1 fruit fly cellular context compared by ENCODE assay signal in the genomic region with DNA sequence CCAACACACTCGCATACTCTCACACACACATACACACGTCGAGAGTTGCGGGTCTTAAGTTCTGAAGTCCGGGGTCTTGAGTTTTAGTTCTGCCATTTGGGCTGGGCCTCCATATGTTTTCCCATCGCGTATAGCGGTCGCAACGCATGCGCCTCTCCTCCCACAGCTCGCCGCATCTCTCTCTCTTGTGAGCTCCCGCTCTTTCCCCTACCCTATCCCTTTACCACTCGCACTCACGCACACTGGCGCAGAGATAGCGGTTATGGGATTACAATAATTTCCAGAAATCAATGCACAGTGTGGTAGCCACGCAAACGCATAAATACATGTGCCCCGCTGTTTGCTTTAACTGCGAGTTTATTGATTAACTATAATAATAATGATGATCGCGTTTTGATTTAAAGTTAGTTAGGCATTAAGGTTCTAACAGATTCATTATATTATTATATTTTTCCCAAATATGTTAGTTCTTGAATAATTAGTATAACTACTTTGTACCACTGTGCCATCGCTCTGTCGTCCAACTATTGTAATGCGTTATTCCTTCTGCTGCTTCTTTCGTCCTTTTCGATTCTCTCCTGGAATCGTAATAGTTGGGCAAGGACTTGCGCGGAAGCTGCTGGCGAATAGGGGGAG.
A peak's percentile ranks its signal among the peaks of the same experiment; 100 is the strongest.
TF ChIP-seq lines count a peak whose summit lies in the region.

No protein-coding gene starts in this region.

TF ChIP-seq in whole organism, embryonic, 481 proteins besides CTCF, POLR2A, EP300 and RAD21 (continued from another document and continues in another):
- TF ChIP-seq croc (GFP tag; conservative IDR thresholded peaks at IDR 0.05; lab: Robert Waterston, UW) (peak; percentile 88), CG10565 (GFP tag; optimal IDR thresholded peaks at IDR 0.05; lab: Kevin White, UChicago) (peak; percentile 58), lbe (GFP tag; optimal IDR thresholded peaks at IDR 0.05; lab: Kevin White, UChicago) (peak; percentile 75), Hsf (GFP tag; optimal IDR thresholded peaks at IDR 0.05; lab: Kevin White, UChicago) (peak; percentile 88), sna (GFP tag; IDR thresholded peaks at IDR 0.05; lab: Robert Waterston, UW; ENCODE audit: partially characterized antibody) (no peak), HmgZ (tag; optimal IDR thresholded peaks at IDR 0.05; lab: Kevin White, UChicago) (peak; percentile 87), MBD-R2 (GFP tag; IDR thresholded peaks at IDR 0.05; lab: Robert Waterston, UW) (peak; percentile 52), cad (GFP tag; optimal IDR thresholded peaks at IDR 0.05; lab: Kevin White, UChicago) (no peak), slbo (GFP tag; IDR thresholded peaks at IDR 0.05; lab: Robert Waterston, UW) (peak; percentile 89), lab (GFP tag; optimal IDR thresholded peaks at IDR 0.05; lab: Kevin White, UChicago) (peak; percentile 95), prd (optimal IDR thresholded peaks at IDR 0.05; lab: Kevin White, UChicago) (no peak), prd (GFP tag; IDR thresholded peaks at IDR 0.05; lab: Robert Waterston, UW) (peak; percentile 93), Gsc (GFP tag; IDR thresholded peaks at IDR 0.05; lab: Robert Waterston, UW) (peak; percentile 80), Elba2 (GFP tag; optimal IDR thresholded peaks at IDR 0.05; lab: Kevin White, UChicago) (peak; percentile 60), Fer3 (tag; optimal IDR thresholded peaks at IDR 0.05; lab: Kevin White, UChicago) (peak; percentile 88), CG1602 (GFP tag; optimal IDR thresholded peaks at IDR 0.05; lab: Kevin White, UChicago) (peak; percentile 85), ci (GFP tag; IDR thresholded peaks at IDR 0.05; lab: Robert Waterston, UW) (peak; percentile 91), CG12659 (GFP tag; optimal IDR thresholded peaks at IDR 0.05; lab: Kevin White, UChicago) (peak; percentile 93), peb (GFP tag; IDR thresholded peaks at IDR 0.05; lab: Robert Waterston, UW) (peak; percentile 86), CG12769 (tag; optimal IDR thresholded peaks at IDR 0.05; lab: Kevin White, UChicago) (peak; percentile 82), CG5953 (GFP tag; IDR thresholded peaks at IDR 0.05; lab: Robert Waterston, UW) (peak; percentile 73), psq (GFP tag; optimal IDR thresholded peaks at IDR 0.05; lab: Kevin White, UChicago) (peak; percentile 51), HLH3B (GFP tag; IDR thresholded peaks at IDR 0.05; lab: Robert Waterston, UW) (peak; percentile 88), CG15011 (GFP tag; optimal IDR thresholded peaks at IDR 0.05; lab: Kevin White, UChicago) (peak; percentile 90), oc (tag; optimal IDR thresholded peaks at IDR 0.05; lab: Kevin White, UChicago) (peak; percentile 90), Ptx1 (GFP tag; IDR thresholded peaks at IDR 0.05; lab: Robert Waterston, UW) (peak; percentile 91), Sox100B (GFP tag; optimal IDR thresholded peaks at IDR 0.05; lab: Kevin White, UChicago) (peak; percentile 94), ERR (GFP tag; optimal IDR thresholded peaks at IDR 0.05; lab: Kevin White, UChicago) (peak; percentile 63), CG8388 (GFP tag; optimal IDR thresholded peaks at IDR 0.05; lab: Kevin White, UChicago) (peak; percentile 90), Lhr (GFP tag; optimal IDR thresholded peaks at IDR 0.05; lab: Kevin White, UChicago) (peak; percentile 64), CG14965 (GFP tag; optimal IDR thresholded peaks at IDR 0.05; lab: Kevin White, UChicago; ENCODE audit: borderline replicate concordance) (no peak), Blimp-1 (GFP tag; optimal IDR thresholded peaks at IDR 0.05; lab: Kevin White, UChicago) (peak; percentile 91), CG17359 (tag; optimal IDR thresholded peaks at IDR 0.05; lab: Kevin White, UChicago) (peak; percentile 93), CG12219 (GFP tag; optimal IDR thresholded peaks at IDR 0.05; lab: Kevin White, UChicago) (peak; percentile 92), CG32767 (GFP tag; IDR thresholded peaks at IDR 0.05; lab: Robert Waterston, UW) (peak; percentile 89), otp (GFP tag; IDR thresholded peaks at IDR 0.05; lab: Robert Waterston, UW) (peak; percentile 81), Hr51 (GFP tag; optimal IDR thresholded peaks at IDR 0.05; lab: Kevin White, UChicago) (peak; percentile 71 to 93), dmrt11E (tag; optimal IDR thresholded peaks at IDR 0.05; lab: Kevin White, UChicago) (peak; percentile 89), CG10147 (GFP tag; optimal IDR thresholded peaks at IDR 0.05; lab: Kevin White, UChicago) (peak; percentile 90), mam (GFP tag; optimal IDR thresholded peaks at IDR 0.05; lab: Kevin White, UChicago) (peak; percentile 88), mld (GFP tag; IDR thresholded peaks at IDR 0.05; lab: Robert Waterston, UW; ENCODE audit: partially characterized antibody) (0 out of 3 replicates have a peak, but pooled peaks have one; percentile 9), CG11723 (GFP tag; optimal IDR thresholded peaks at IDR 0.05; lab: Kevin White, UChicago) (peak; percentile 78), vnd (GFP tag; IDR thresholded peaks at IDR 0.05; lab: Robert Waterston, UW; ENCODE audit: partially characterized antibody) (no peak), Sox102F (GFP tag; optimal IDR thresholded peaks at IDR 0.05; lab: Kevin White, UChicago) (peak; percentile 91), CG11456 (GFP tag; IDR thresholded peaks at IDR 0.05; lab: Robert Waterston, UW) (peak; percentile 86), CG15601 (tag; optimal IDR thresholded peaks at IDR 0.05; lab: Kevin White, UChicago) (peak; percentile 85), ind (GFP tag; optimal IDR thresholded peaks at IDR 0.05; lab: Kevin White, UChicago) (peak; percentile 90), crc (GFP tag; optimal IDR thresholded peaks at IDR 0.05; lab: Kevin White, UChicago) (peak; percentile 53), CG8765 (GFP tag; IDR thresholded peaks at IDR 0.05; lab: Robert Waterston, UW) (peak; percentile 74; the same call in 1 of the 2 replicates), pnt (GFP tag; optimal IDR thresholded peaks at IDR 0.05; lab: Kevin White, UChicago) (peak; percentile 83), disco-r (GFP tag; optimal IDR thresholded peaks at IDR 0.05; lab: Kevin White, UChicago) (peak; percentile 54), insv (GFP tag; optimal IDR thresholded peaks at IDR 0.05; lab: Kevin White, UChicago) (peak; percentile 13 to 42), CG18262 (tag; optimal IDR thresholded peaks at IDR 0.05; lab: Kevin White, UChicago) (peak; percentile 95), Lim3 (GFP tag; IDR thresholded peaks at IDR 0.05; lab: Robert Waterston, UW) (peak; percentile 62; the same call in 1 of the 2 replicates), B-H2 (GFP tag; optimal IDR thresholded peaks at IDR 0.05; lab: Kevin White, UChicago) (peak; percentile 83), CG2202 (tag; optimal IDR thresholded peaks at IDR 0.05; lab: Kevin White, UChicago) (peak; percentile 85), ase (GFP tag; IDR thresholded peaks at IDR 0.05; lab: Robert Waterston, UW) (peak; percentile 82), ac (GFP tag; optimal IDR thresholded peaks at IDR 0.05; lab: Kevin White, UChicago) (peak; percentile 75), CG12942 (GFP tag; optimal IDR thresholded peaks at IDR 0.05; lab: Kevin White, UChicago) (peak; percentile 81), CG1792 (GFP tag; optimal IDR thresholded peaks at IDR 0.05; lab: Kevin White, UChicago) (peak; percentile 59), fu2 (GFP tag; optimal IDR thresholded peaks at IDR 0.05; lab: Kevin White, UChicago) (peak; percentile 65), wdn (GFP tag; IDR thresholded peaks at IDR 0.05; lab: Robert Waterston, UW) (peak; percentile 78), CG7372 (GFP tag; IDR thresholded peaks at IDR 0.05; lab: Robert Waterston, UW) (peak; percentile 80), gfzf (GFP tag; optimal IDR thresholded peaks at IDR 0.05; lab: Kevin White, UChicago) (no peak), Mes4 (GFP tag; optimal IDR thresholded peaks at IDR 0.05; lab: Kevin White, UChicago) (no peak), Dfd (GFP tag; optimal IDR thresholded peaks at IDR 0.05; lab: Kevin White, UChicago) (no peak), CG17612 (GFP tag; IDR thresholded peaks at IDR 0.05; lab: Robert Waterston, UW) (peak; percentile 62), Trl (optimal IDR thresholded peaks at IDR 0.05; lab: Kevin White, UChicago) (peak; percentile 72 to 75), Trl (GFP tag; optimal IDR thresholded peaks at IDR 0.05; lab: Kevin White, UChicago) (peak; percentile 75), CG6689 (GFP tag; IDR thresholded peaks at IDR 0.05; lab: Robert Waterston, UW) (peak; percentile 92), CG7928 (GFP tag; optimal IDR thresholded peaks at IDR 0.05; lab: Kevin White, UChicago) (peak; percentile 54), CG4282 (GFP tag; optimal IDR thresholded peaks at IDR 0.05; lab: Kevin White, UChicago) (peak; percentile 62), CG31388 (GFP tag; optimal IDR thresholded peaks at IDR 0.05; lab: Kevin White, UChicago) (peak; percentile 47), sob (GFP tag; IDR thresholded peaks at IDR 0.05; lab: Robert Waterston, UW) (peak; percentile 84), cas (GFP tag; IDR thresholded peaks at IDR 0.05; lab: Robert Waterston, UW) (0 out of 2 replicates have a peak, but pooled peaks have one; percentile 19), CG1233 (GFP tag; optimal IDR thresholded peaks at IDR 0.05; lab: Kevin White, UChicago) (peak; percentile 91), CG8944 (GFP tag; optimal IDR thresholded peaks at IDR 0.05; lab: Kevin White, UChicago) (peak; percentile 67), salm (tag; optimal IDR thresholded peaks at IDR 0.05; lab: Kevin White, UChicago) (peak; percentile 86), zfh2 (GFP tag; optimal IDR thresholded peaks at IDR 0.05; lab: Kevin White, UChicago) (peak; percentile 64), CG10543 (GFP tag; optimal IDR thresholded peaks at IDR 0.05; lab: Kevin White, UChicago) (peak; percentile 88), CG3281 (GFP tag; optimal IDR thresholded peaks at IDR 0.05; lab: Kevin White, UChicago) (peak; percentile 93), al (GFP tag; IDR thresholded peaks at IDR 0.05; lab: Robert Waterston, UW) (peak; percentile 38), Kr (GFP tag; optimal IDR thresholded peaks at IDR 0.05; lab: Kevin White, UChicago) (no peak), btn (GFP tag; optimal IDR thresholded peaks at IDR 0.05; lab: Kevin White, UChicago) (peak; percentile 72), CG13296 (GFP tag; optimal IDR thresholded peaks at IDR 0.05; lab: Kevin White, UChicago) (peak; percentile 92), cato (GFP tag; optimal IDR thresholded peaks at IDR 0.05; lab: Kevin White, UChicago; ENCODE audit: borderline replicate concordance) (peak; percentile 83), cwo (GFP tag; optimal IDR thresholded peaks at IDR 0.05; lab: Kevin White, UChicago) (peak; percentile 93), Neu2 (GFP tag; optimal IDR thresholded peaks at IDR 0.05; lab: Kevin White, UChicago; ENCODE audit: borderline replicate concordance) (no peak), sens (GFP tag; lab: Kevin White, UChicago) (peak; percentile 98), CG10654 (GFP tag; optimal IDR thresholded peaks at IDR 0.05; lab: Kevin White, UChicago) (peak; percentile 85), dysf (GFP tag; IDR thresholded peaks at IDR 0.05; lab: Robert Waterston, UW) (peak; percentile 93), HLH54F (GFP tag; optimal IDR thresholded peaks at IDR 0.05; lab: Kevin White, UChicago) (peak; percentile 82), BtbVII (GFP tag; optimal IDR thresholded peaks at IDR 0.05; lab: Kevin White, UChicago) (peak; percentile 93), usp (GFP tag; optimal IDR thresholded peaks at IDR 0.05; lab: Kevin White, UChicago) (no peak), Fer2 (tag; optimal IDR thresholded peaks at IDR 0.05; lab: Kevin White, UChicago) (peak; percentile 77), CG17912 (GFP tag; optimal IDR thresholded peaks at IDR 0.05; lab: Kevin White, UChicago) (peak; percentile 69), tx (GFP tag; optimal IDR thresholded peaks at IDR 0.05; lab: Kevin White, UChicago) (peak; percentile 67), chinmo (GFP tag; IDR thresholded peaks at IDR 0.05; lab: Robert Waterston, UW; ENCODE audit: partially characterized antibody) (no peak), CG2129 (GFP tag; IDR thresholded peaks at IDR 0.05; lab: Robert Waterston, UW; ENCODE audit: partially characterized antibody) (no peak), Vsx1 (GFP tag; optimal IDR thresholded peaks at IDR 0.05; lab: Kevin White, UChicago) (peak; percentile 79), CG6854 (GFP tag; optimal IDR thresholded peaks at IDR 0.05; lab: Kevin White, UChicago) (peak; percentile 91), ato (GFP tag; IDR thresholded peaks at IDR 0.05; lab: Robert Waterston, UW; ENCODE audit: partially characterized antibody) (no peak), CG2875 (GFP tag; optimal IDR thresholded peaks at IDR 0.05; lab: Kevin White, UChicago) (peak; percentile 89), Abd-B (GFP tag; optimal IDR thresholded peaks at IDR 0.05; lab: Kevin White, UChicago) (peak; percentile 88), CG33213 (GFP tag; optimal IDR thresholded peaks at IDR 0.05; lab: Kevin White, UChicago) (peak; percentile 57), CG14014 (GFP tag; IDR thresholded peaks at IDR 0.05; lab: Robert Waterston, UW) (peak; percentile 89), Ssrp (tag; optimal IDR thresholded peaks at IDR 0.05; lab: Kevin White, UChicago) (peak; percentile 94), chif (GFP tag; optimal IDR thresholded peaks at IDR 0.05; lab: Kevin White, UChicago) (peak; percentile 75 to 84), CG8359 (GFP tag; optimal IDR thresholded peaks at IDR 0.05; lab: Kevin White, UChicago; ENCODE audit: borderline replicate concordance) (peak; percentile 86), CG30431 (GFP tag; optimal IDR thresholded peaks at IDR 0.05; lab: Kevin White, UChicago) (peak; percentile 90), CG2678 (tag; optimal IDR thresholded peaks at IDR 0.05; lab: Kevin White, UChicago) (peak; percentile 96), H15 (GFP tag; IDR thresholded peaks at IDR 0.05; lab: Robert Waterston, UW) (peak; percentile 75; the same call in 2 of the 3 replicates), CG11085 (GFP tag; IDR thresholded peaks at IDR 0.05; lab: Robert Waterston, UW) (peak; percentile 70), CG11696 (GFP tag; IDR thresholded peaks at IDR 0.05; lab: Robert Waterston, UW) (peak; percentile 72), lmd (GFP tag; IDR thresholded peaks at IDR 0.05; lab: Robert Waterston, UW) (peak; percentile 84), tna (GFP tag; IDR thresholded peaks at IDR 0.05; lab: Robert Waterston, UW; ENCODE audit: partially characterized antibody) (no peak), tll (GFP tag; optimal IDR thresholded peaks at IDR 0.05; lab: Kevin White, UChicago) (peak in 1 of 2 experiments; percentile 15), CG16779 (GFP tag; IDR thresholded peaks at IDR 0.05; lab: Robert Waterston, UW) (peak; percentile 56), TFAM (GFP tag; optimal IDR thresholded peaks at IDR 0.05; lab: Kevin White, UChicago) (peak; percentile 72), vvl (GFP tag; IDR thresholded peaks at IDR 0.05; lab: Robert Waterston, UW) (peak; percentile 92), CG7839 (tag; optimal IDR thresholded peaks at IDR 0.05; lab: Kevin White, UChicago) (peak; percentile 95)
